Worm (Caenorhabditis elegans): ENCODE data around the gene R09E10.1.

DNA sequence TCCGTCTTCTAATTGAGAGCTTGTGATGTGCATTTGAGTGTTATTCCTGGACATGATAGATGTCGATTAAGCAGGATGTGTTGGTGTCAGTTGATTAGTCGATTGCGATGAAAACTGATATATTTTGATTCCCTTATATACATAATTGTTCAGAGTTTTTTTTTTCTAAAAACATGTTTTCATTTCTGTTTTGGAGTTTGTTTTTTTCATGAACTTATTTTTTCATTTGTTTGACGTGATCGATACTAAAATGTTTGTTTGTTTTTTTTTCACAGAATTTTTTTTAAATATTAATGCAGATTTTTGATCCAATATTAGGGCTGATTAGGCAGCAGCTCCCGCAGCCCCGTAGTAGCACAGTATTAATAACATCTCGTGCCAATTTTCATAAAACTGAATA is 4.4 kb downstream of the R09E10.1 start, which contains the start of gene R09E10.2:
- TF ChIP-seq lin-13 (GFP tag; optimal IDR thresholded peaks at IDR 0.05), result no peak
- no peak for TF ChIP-seq mbf-1 (tag; optimal IDR thresholded peaks at IDR 0.05)
- no peak for TF ChIP-seq egl-27 (tag; optimal IDR thresholded peaks at IDR 0.05)
- TF ChIP-seq snpc-4 (tag; optimal IDR thresholded peaks at IDR 0.05), result no peak
- no peak for TF ChIP-seq nhr-11 (tag; optimal IDR thresholded peaks at IDR 0.05)
